Worm (Caenorhabditis elegans) whole organism, L2 larva: Measurements from ENCODE around the gene str-121.

Source experiments
- R02D3.7 ChIP-seq: fragments of 150-350 bp; optimal IDR thresholded peaks from 2 replicates; lab custom pipeline; 2014; ENCODE audit warnings: missing biosample characterization, missing genetic modification characterization
- ceh-82 ChIP-seq: fragments of 150-350 bp; optimal IDR thresholded peaks from 2 replicates; lab custom pipeline; 2014; ENCODE audit warnings: missing biosample characterization, missing genetic modification characterization
- nhr-77 ChIP-seq: fragments of 150-350 bp; optimal IDR thresholded peaks from 2 replicates; lab custom pipeline; 2014; ENCODE audit warnings: missing biosample characterization, missing genetic modification characterization
- snpc-4 ChIP-seq: fragments of 150-350 bp; optimal IDR thresholded peaks from 2 replicates; lab custom pipeline; 2014; ENCODE audit warnings: missing biosample characterization, missing genetic modification characterization

DNA sequence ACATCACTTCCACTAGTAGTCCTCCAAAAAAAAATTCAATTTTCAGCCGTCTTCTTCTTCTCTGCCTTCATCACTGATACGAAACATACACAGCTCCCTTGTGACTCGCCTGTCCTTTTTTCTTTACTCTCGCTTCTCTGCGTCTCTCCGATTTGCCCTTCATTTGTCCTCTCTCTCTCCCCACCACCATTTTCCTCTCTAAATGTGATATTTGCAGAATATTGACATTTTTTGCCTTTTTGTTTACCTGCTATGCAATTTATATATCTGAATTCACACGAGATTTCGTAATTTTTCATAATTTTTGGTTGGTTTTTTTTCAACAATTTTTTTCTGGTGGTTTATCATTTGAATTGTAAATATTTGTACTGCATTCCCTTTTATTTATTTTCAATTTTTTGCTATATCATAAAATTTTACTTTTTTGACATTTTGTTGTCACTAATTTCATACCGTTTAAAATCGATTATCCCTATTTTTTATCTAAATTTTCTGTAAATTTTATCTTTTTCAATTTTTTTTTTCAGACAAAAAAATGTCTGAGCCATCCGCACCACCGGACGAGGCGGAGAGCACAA, 50.5 kb downstream of the str-121 start, which contains the start of gene lec-12:
- TF ChIP-seq snpc-4 (tag; lab: Kevin White, UChicago): no peak
- no peak for TF ChIP-seq nhr-77 (tag; lab: Kevin White, UChicago)
- no peak for TF ChIP-seq R02D3.7 (tag; lab: Kevin White, UChicago)
- TF ChIP-seq ceh-82 (tag; lab: Kevin White, UChicago): no peak
